Worm (Caenorhabditis elegans) whole organism, mixed stage, embryonic: ENCODE results near the gene ugt-58.

ENCODE experiments used
- blmp-1 ChIP-seq: fragments of 150-350 bp; optimal IDR thresholded peaks from 2 replicates; lab custom pipeline; 2014; ENCODE audit warnings: missing biosample characterization, missing genetic modification characterization
- ceh-39 ChIP-seq: fragments of 150-350 bp; optimal IDR thresholded peaks from 2 replicates; lab custom pipeline; 2014; ENCODE audit warnings: missing biosample characterization, missing genetic modification characterization
- ham-2 ChIP-seq: fragments of 200-800 bp; sonication (Bioruptor generic); optimal IDR thresholded peaks from 2 replicates; lab custom pipeline; 2018; ENCODE audit warnings: mild to moderate bottlenecking, missing genetic modification characterization, missing compliant biosample characterization
- lsy-2 ChIP-seq: fragments of 150-350 bp; optimal IDR thresholded peaks from 2 replicates; lab custom pipeline; 2014; ENCODE audit warnings: missing biosample characterization, missing genetic modification characterization
- nhr-2 ChIP-seq: fragments of 150-350 bp; optimal IDR thresholded peaks from 2 replicates; lab custom pipeline; 2014; ENCODE audit warnings: missing biosample characterization, missing genetic modification characterization
- nhr-237 ChIP-seq: fragments of 150-350 bp; optimal IDR thresholded peaks from 2 replicates; lab custom pipeline; 2014; ENCODE audit warnings: missing biosample characterization, missing genetic modification characterization
- nhr-76 ChIP-seq: sonication (generic microtip); optimal IDR thresholded peaks from 2 replicates; lab custom pipeline; 2017; ENCODE audit warnings: missing biosample characterization, missing genetic modification characterization
- pha-4 ChIP-seq: fragments of 150-350 bp; optimal IDR thresholded peaks from 2 replicates; lab custom pipeline; 2018; ENCODE audit warnings: missing biosample characterization, missing genetic modification reagents, missing genetic modification characterization
- snpc-4 ChIP-seq: fragments of 150-350 bp; optimal IDR thresholded peaks from 2 replicates; lab custom pipeline; 2014; ENCODE audit warnings: missing biosample characterization, missing genetic modification characterization
- unc-39 ChIP-seq: fragments of 150-350 bp; optimal IDR thresholded peaks from 2 replicates; lab custom pipeline; 2014; ENCODE audit warnings: missing biosample characterization, missing genetic modification characterization
- unc-62 ChIP-seq: fragments of 150-350 bp; optimal IDR thresholded peaks from 2 replicates; lab custom pipeline; 2014; ENCODE audit warnings: missing biosample characterization, missing genetic modification reagents, missing genetic modification characterization
- ztf-11 ChIP-seq: fragments of 150-350 bp; optimal IDR thresholded peaks from 2 replicates; lab custom pipeline; 2014; ENCODE audit warnings: missing biosample characterization, missing genetic modification characterization

- TF ChIP-seq ztf-11 (tag; lab: Kevin White, UChicago): no peak
- no peak for TF ChIP-seq unc-39
- no peak for TF ChIP-seq unc-62 (GFP tag; lab: Kevin White, UChicago)
- TF ChIP-seq pha-4: no peak
- TF ChIP-seq nhr-76 (tag; lab: Kevin White, UChicago): no peak
- TF ChIP-seq blmp-1 (tag; lab: Kevin White, UChicago): no peak
- TF ChIP-seq snpc-4 (tag; lab: Kevin White, UChicago): no peak
- TF ChIP-seq nhr-237: no peak
- no peak for TF ChIP-seq ham-2 (GFP tag; lab: Kevin White, UChicago)
- TF ChIP-seq ceh-39 (tag; lab: Kevin White, UChicago): no peak
- TF ChIP-seq lsy-2 (tag; lab: Kevin White, UChicago): no peak
- TF ChIP-seq nhr-2 (tag; lab: Kevin White, UChicago): no peak
These were observed 9.8 kb upstream of the ugt-58 start, which contains the start of gene E02H1.6 for ce11 chrII:9596401-9596800.
